Fruit fly (Drosophila melanogaster): ENCODE data around the gene CG1572.

DNA sequence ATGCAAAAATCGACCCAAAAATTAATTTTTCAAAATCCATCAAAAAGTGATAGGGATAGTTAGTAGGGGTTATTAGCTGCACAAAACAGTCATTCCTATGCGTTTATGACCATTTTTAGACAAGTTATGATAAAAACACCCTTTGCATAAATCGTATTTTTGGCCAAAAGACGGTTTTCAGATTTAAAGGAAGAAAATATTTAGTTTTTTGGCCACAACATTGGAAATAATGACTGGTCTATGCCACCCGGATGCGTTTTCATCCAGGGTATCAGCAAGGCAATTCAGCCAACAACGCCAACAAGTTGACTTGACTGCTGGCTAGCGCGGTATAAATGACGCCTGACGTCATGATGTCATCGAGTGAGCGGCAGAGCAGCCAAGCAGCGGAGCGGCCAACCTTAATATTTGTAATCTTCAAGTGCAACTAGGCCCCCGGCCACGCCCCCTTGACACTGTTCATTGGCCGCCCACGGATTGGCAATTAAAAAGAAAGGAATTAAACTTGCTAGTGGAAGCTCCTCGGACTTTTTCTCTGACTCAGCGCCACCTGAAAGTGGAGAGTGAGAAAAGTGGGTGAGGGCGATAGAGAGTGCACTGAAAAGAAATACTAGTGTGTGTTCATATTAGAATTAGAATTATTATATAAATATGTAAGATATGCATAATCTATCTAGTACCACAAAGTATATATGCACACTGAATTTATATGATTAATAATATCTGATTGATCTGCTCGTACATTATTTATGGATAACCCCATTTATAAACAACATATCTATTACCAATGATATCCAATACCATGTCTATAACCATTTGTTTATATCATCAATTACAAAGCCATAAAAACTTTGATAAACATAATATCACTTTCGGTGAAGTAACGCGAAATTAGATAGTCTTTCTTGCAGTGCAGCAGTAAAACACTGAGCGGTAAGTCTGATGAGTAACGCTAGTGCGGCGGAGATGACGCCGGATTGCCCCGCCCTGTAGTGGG lies 1.6 kb upstream of the CG1572 start:
- no peak for TF ChIP-seq CG8478 (optimal IDR thresholded peaks at IDR 0.05)
- no peak for TF ChIP-seq CTCF (optimal IDR thresholded peaks at IDR 0.05)
